Worm (Caenorhabditis elegans): Measurements from ENCODE around the gene asm-2.

- TF ChIP-seq C04F5.9 (tag; optimal IDR thresholded peaks at IDR 0.05) (no peak), fkh-10 (GFP tag; optimal IDR thresholded peaks at IDR 0.05) (no peak), fos-1 (tag; optimal IDR thresholded peaks at IDR 0.05) (no peak), ztf-4 (tag; optimal IDR thresholded peaks at IDR 0.05) (no peak), unc-62 (GFP tag; optimal IDR thresholded peaks at IDR 0.05) (no peak), nhr-84 (tag; optimal IDR thresholded peaks at IDR 0.05) (no peak), nhr-28 (tag; optimal IDR thresholded peaks at IDR 0.05) (no peak), sptf-1 (tag; optimal IDR thresholded peaks at IDR 0.05) (no peak), mdl-1 (tag; optimal IDR thresholded peaks at IDR 0.05) (no peak), efl-1 (optimal IDR thresholded peaks at IDR 0.05) (no peak), efl-1 (GFP tag; optimal IDR thresholded peaks at IDR 0.05 in 1 of 2) (peak in 1 of 2 experiments; percentile 58)
Measured at ce11 chrX:11367087-11367486, 43.0 kb upstream of the asm-2 start.
